Worm (Caenorhabditis elegans): Measurements from ENCODE around the gene F53F4.18.
A peak's percentile ranks its signal among the peaks of the same experiment; 100 is the strongest.

Gene F53F4.18

ce11 chrV:13556746-13557145 lies 33.2 kb upstream of the F53F4.18 start, which contains the start of gene cav-2 (continued):
- TF ChIP-seq Y5F2A.4 (GFP tag; optimal IDR thresholded peaks at IDR 0.05) (no peak), lin-29 (GFP tag; IDR thresholded peaks at IDR 0.05) (no peak), T26A8.4 (GFP tag; IDR thresholded peaks at IDR 0.05) (peak; percentile 54; the same call in 1 of the 2 replicates), gei-8 (GFP tag; optimal IDR thresholded peaks at IDR 0.05) (peak; percentile 70), dmd-9 (GFP tag; IDR thresholded peaks at IDR 0.05) (peak; percentile 86; the same call in 1 of the 2 replicates), daf-16 (GFP tag; optimal IDR thresholded peaks at IDR 0.05) (peak in 1 of 2 experiments; percentile 65), daf-16 (tag; optimal IDR thresholded peaks at IDR 0.05) (peak; percentile 100), ZK546.5 (tag; optimal IDR thresholded peaks at IDR 0.05) (no peak), zfp-3 (GFP tag; conservative IDR thresholded peaks at IDR 0.05) (peak; percentile 61; the same call in 1 of the 2 replicates), vab-7 (GFP tag; IDR thresholded peaks at IDR 0.05) (no peak), daf-12 (tag; optimal IDR thresholded peaks at IDR 0.05) (no peak), Y105C5A.15 (GFP tag; IDR thresholded peaks at IDR 0.05) (no peak), R02D3.7 (tag; optimal IDR thresholded peaks at IDR 0.05) (no peak), mep-1 (tag; optimal IDR thresholded peaks at IDR 0.05) (peak; percentile 71), spr-1 (tag; optimal IDR thresholded peaks at IDR 0.05) (no peak), Y75B8A.6 (GFP tag; IDR thresholded peaks at IDR 0.05) (no peak), F26F4.8 (GFP tag; conservative IDR thresholded peaks at IDR 0.05) (no peak), ces-1 (GFP tag; optimal IDR thresholded peaks at IDR 0.05) (no peak), lim-7 (GFP tag; IDR thresholded peaks at IDR 0.05) (no peak), lin-15B (tag; optimal IDR thresholded peaks at IDR 0.05) (no peak), T20F7.1 (GFP tag; optimal IDR thresholded peaks at IDR 0.05) (peak; percentile 80), ctbp-1 (GFP tag; IDR thresholded peaks at IDR 0.05) (no peak), ceh-62 (tag; optimal IDR thresholded peaks at IDR 0.05) (no peak), nhr-11 (tag; optimal IDR thresholded peaks at IDR 0.05) (no peak), dpl-1 (GFP tag; optimal IDR thresholded peaks at IDR 0.05) (peak; percentile 97), lin-13 (GFP tag; optimal IDR thresholded peaks at IDR 0.05) (no peak), nhr-25 (tag; optimal IDR thresholded peaks at IDR 0.05; ENCODE audit: borderline replicate concordance, insufficient read depth) (peak; percentile 28), nhr-237 (tag; optimal IDR thresholded peaks at IDR 0.05) (no peak), F37D6.2 (tag; optimal IDR thresholded peaks at IDR 0.05) (no peak), nhr-111 (GFP tag; optimal IDR thresholded peaks at IDR 0.05) (no peak), daf-8 (GFP tag; IDR thresholded peaks at IDR 0.05) (no peak), F10B5.3 (tag; optimal IDR thresholded peaks at IDR 0.05) (no peak), zip-11 (GFP tag; IDR thresholded peaks at IDR 0.05) (no peak), madf-5 (GFP tag; IDR thresholded peaks at IDR 0.05) (peak in 1 of 2 experiments; percentile 8; a peak in 1 of 4 replicates), egl-27 (tag; optimal IDR thresholded peaks at IDR 0.05) (no peak), nhr-102 (tag; optimal IDR thresholded peaks at IDR 0.05) (peak; percentile 63), hlh-11 (tag; optimal IDR thresholded peaks at IDR 0.05) (peak; percentile 84), fkh-10 (GFP tag; optimal IDR thresholded peaks at IDR 0.05) (no peak), spr-3 (GFP tag; optimal IDR thresholded peaks at IDR 0.05) (peak; percentile 54)

- TF ChIP-seq unc-130 (GFP tag; optimal IDR thresholded peaks at IDR 0.05) (peak; percentile 19), zfp-2 (tag; optimal IDR thresholded peaks at IDR 0.05) (no peak)
Observed at ce11 chrV:13559978-13560377, 29.9 kb upstream of the F53F4.18 start, which contains the start of gene C56A3.8. Gene C56A3.8 (plus strand): TSS chrV:13560278.

- TF ChIP-seq nhr-41 (GFP tag; IDR thresholded peaks at IDR 0.05) (no peak), ceh-44 (GFP tag; IDR thresholded peaks at IDR 0.05) (no peak), Y48G9A.11 (GFP tag; IDR thresholded peaks at IDR 0.05) (no peak), gei-8 (GFP tag; optimal IDR thresholded peaks at IDR 0.05) (no peak), set-16 (GFP tag; IDR thresholded peaks at IDR 0.05) (peak; percentile 90)
Observed at ce11 chrV:13562748-13563147, 27.2 kb upstream of the F53F4.18 start.
